Fruit fly (Drosophila melanogaster) whole organism, embryonic: ENCODE measurements around the gene Tim17a1.

ENCODE experiments used
- CG10979 ChIP-seq: fragments of 200-800 bp; sonication (Bioruptor generic); optimal IDR thresholded peaks from 2 replicates; lab custom pipeline; 2018; ENCODE audit warnings: missing biosample characterization, mild to moderate bottlenecking, missing genetic modification characterization, moderate library complexity
- CG13624 ChIP-seq: fragments of 200-800 bp; sonication (Bioruptor generic); optimal IDR thresholded peaks from 2 replicates; lab custom pipeline; 2016; ENCODE audit warnings: missing biosample characterization, missing genetic modification characterization
- CG13775 ChIP-seq: fragments of 200-800 bp; sonication (Bioruptor generic); optimal IDR thresholded peaks from 3 replicates; lab custom pipeline; 2017; ENCODE audit warnings: missing biosample characterization, mild to moderate bottlenecking, missing genetic modification characterization
- CG14710 ChIP-seq: fragments of 200-800 bp; sonication (Bioruptor generic); optimal IDR thresholded peaks from 3 replicates; lab custom pipeline; 2019; ENCODE audit warnings: missing biosample characterization, mild to moderate bottlenecking, missing genetic modification characterization, moderate library complexity
- CG17361 ChIP-seq: fragments of 200-800 bp; sonication (Bioruptor generic); IDR thresholded peaks from 3 replicates; pipeline ENCODE4 v1.3.6; 2022; ENCODE audit warnings: missing biosample characterization, missing genetic modification characterization
- CG18262 ChIP-seq: fragments of 200-800 bp; optimal IDR thresholded peaks from 3 replicates; lab custom pipeline; 2019; ENCODE audit warnings: missing biosample characterization, mild to moderate bottlenecking, missing genetic modification characterization, moderate library complexity
- CG2129 ChIP-seq: fragments of 200-800 bp; sonication (Bioruptor generic); IDR thresholded peaks from 2 replicates; pipeline ENCODE4 v1.3.6; 2022; ENCODE audit warnings: missing biosample characterization, missing genetic modification characterization; ENCODE audit not compliant: partially characterized antibody
- CG2202 ChIP-seq: fragments of 200-800 bp; sonication (Bioruptor generic); optimal IDR thresholded peaks from 2 replicates; lab custom pipeline; 2018; ENCODE audit warnings: missing biosample characterization, mild to moderate bottlenecking, missing genetic modification characterization
- CG34376 ChIP-seq: fragments of 200-800 bp; sonication (Bioruptor generic); optimal IDR thresholded peaks from 2 replicates; lab custom pipeline; 2018; ENCODE audit warnings: missing biosample characterization, mild to moderate bottlenecking, missing genetic modification characterization
- CG4328 ChIP-seq: fragments of 200-800 bp; sonication (Bioruptor generic); optimal IDR thresholded peaks from 3 replicates; lab custom pipeline; 2017; ENCODE audit warnings: missing biosample characterization, missing genetic modification reagents, missing genetic modification characterization
- CG6175 ChIP-seq: fragments of 200-800 bp; sonication (Bioruptor generic); IDR thresholded peaks from 3 replicates; pipeline ENCODE4 v1.3.6; 2022; ENCODE audit warnings: missing biosample characterization, missing genetic modification characterization
- CG8944 ChIP-seq: fragments of 200-800 bp; sonication (Bioruptor generic); optimal IDR thresholded peaks from 3 replicates; lab custom pipeline; 2016; ENCODE audit warnings: missing biosample characterization, missing genetic modification characterization
- CG9609 ChIP-seq: fragments of 200-800 bp; sonication (Bioruptor generic); optimal IDR thresholded peaks from 3 replicates; lab custom pipeline; 2016; ENCODE audit warnings: missing biosample characterization, missing genetic modification characterization
- D19A ChIP-seq: fragments of 200-800 bp; optimal IDR thresholded peaks from 3 replicates; lab custom pipeline; 2019; ENCODE audit warnings: missing biosample characterization, mild to moderate bottlenecking, missing genetic modification characterization, moderate library complexity
- Drgx ChIP-seq: fragments of 200-800 bp; sonication (Bioruptor generic); IDR thresholded peaks from 2 replicates; pipeline ENCODE4 v1.3.6; 2022; ENCODE audit warnings: missing biosample characterization, missing genetic modification characterization
- GATAe ChIP-seq: fragments of 200-800 bp; sonication (Bioruptor generic); conservative IDR thresholded peaks from 2 replicates; pipeline ENCODE4 v1.3.6; 2022; ENCODE audit warnings: missing biosample characterization, missing genetic modification characterization
- Hmr ChIP-seq: fragments of 200-800 bp; sonication (Bioruptor generic); optimal IDR thresholded peaks from 3 replicates; lab custom pipeline; 2017; ENCODE audit warnings: mild to moderate bottlenecking, missing biosample characterization, missing genetic modification reagents, missing genetic modification characterization
- Myb ChIP-seq: fragments of 200-800 bp; sonication (Bioruptor generic); optimal IDR thresholded peaks from 2 replicates; lab custom pipeline; 2016; ENCODE audit warnings: missing biosample characterization, missing genetic modification characterization
- NFAT ChIP-seq: fragments of 200-800 bp; sonication (Bioruptor generic); IDR thresholded peaks from 2 replicates; pipeline ENCODE4 v1.3.6; 2022; ENCODE audit warnings: missing biosample characterization, missing genetic modification characterization
- Neu2 ChIP-seq: fragments of 200-800 bp; sonication (Bioruptor generic); optimal IDR thresholded peaks from 3 replicates; lab custom pipeline; 2016; ENCODE audit warnings: missing biosample characterization, missing genetic modification characterization, borderline replicate concordance
- Oaz ChIP-seq: fragments of 200-800 bp; sonication (Bioruptor generic); IDR thresholded peaks from 2 replicates; pipeline ENCODE4 v1.3.6; 2022; ENCODE audit warnings: missing biosample characterization, missing genetic modification characterization
- Pdp1 ChIP-seq, 2 experiments: fragments of 200-800 bp; sonication (Bioruptor generic); optimal IDR thresholded peaks; 3 replicates each; lab custom pipeline; 2016; ENCODE audit warnings: missing biosample characterization in 2 of 2, missing genetic modification characterization in 2 of 2, mild to moderate bottlenecking in 1 of 2, moderate library complexity in 1 of 2
- Side ChIP-seq: fragments of 200-800 bp; sonication (Bioruptor generic); optimal IDR thresholded peaks from 2 replicates; lab custom pipeline; 2016; ENCODE audit warnings: missing biosample characterization, missing genetic modification characterization
- Vsx1 ChIP-seq: fragments of 200-800 bp; sonication (Bioruptor generic); optimal IDR thresholded peaks from 2 replicates; lab custom pipeline; 2017; ENCODE audit warnings: missing biosample characterization, mild to moderate bottlenecking, missing genetic modification characterization, missing genetic modification reagents
- ase ChIP-seq: fragments of 200-800 bp; sonication (Bioruptor generic); IDR thresholded peaks from 3 replicates; pipeline ENCODE4 v1.3.6; 2022; ENCODE audit warnings: missing biosample characterization, missing genetic modification characterization
- ato ChIP-seq: fragments of 200-800 bp; sonication (Bioruptor generic); IDR thresholded peaks from 2 replicates; pipeline ENCODE4 v1.3.6; 2022; ENCODE audit warnings: missing biosample characterization, missing genetic modification characterization; ENCODE audit not compliant: partially characterized antibody
- bbx ChIP-seq: fragments of 200-800 bp; sonication (Bioruptor generic); IDR thresholded peaks from 2 replicates; pipeline ENCODE4 v1.3.6; 2022; ENCODE audit warnings: missing biosample characterization, missing genetic modification characterization; ENCODE audit not compliant: partially characterized antibody
- bsh ChIP-seq, 2 experiments: fragments of 200-800 bp; sonication (Bioruptor generic); optimal IDR thresholded peaks; 2 replicates each; lab custom pipeline; 2017 to 2018; ENCODE audit warnings: mild to moderate bottlenecking in 2 of 2, missing biosample characterization in 2 of 2, missing genetic modification characterization in 2 of 2, moderate library complexity in 1 of 2
- cas ChIP-seq: fragments of 200-800 bp; sonication (Bioruptor generic); IDR thresholded peaks from 2 replicates; pipeline ENCODE4 v1.3.6; 2022; ENCODE audit warnings: missing biosample characterization, missing genetic modification characterization
- cg ChIP-seq: fragments of 200-800 bp; sonication (Bioruptor generic); optimal IDR thresholded peaks from 3 replicates; lab custom pipeline; 2019; ENCODE audit warnings: missing biosample characterization, mild to moderate bottlenecking, missing genetic modification characterization, moderate library complexity
- danr ChIP-seq: fragments of 200-800 bp; sonication (Bioruptor generic); IDR thresholded peaks from 2 replicates; pipeline ENCODE4 v1.3.6; 2022; ENCODE audit warnings: missing biosample characterization, missing genetic modification characterization
- ewg ChIP-seq: fragments of 200-800 bp; sonication (Bioruptor generic); optimal IDR thresholded peaks from 3 replicates; lab custom pipeline; 2017; ENCODE audit warnings: mild to moderate bottlenecking, missing biosample characterization, missing genetic modification reagents, missing genetic modification characterization
- exex ChIP-seq: fragments of 200-800 bp; sonication (Bioruptor generic); optimal IDR thresholded peaks from 4 replicates; lab custom pipeline; 2018; ENCODE audit warnings: missing biosample characterization, mild to moderate bottlenecking, missing genetic modification characterization, moderate library complexity
- ftz-f1 ChIP-seq: fragments of 200-800 bp; sonication (Bioruptor generic); optimal IDR thresholded peaks from 2 replicates; lab custom pipeline; 2016; ENCODE audit warnings: missing biosample characterization, missing genetic modification characterization
- lab ChIP-seq: fragments of 200-800 bp; sonication (Bioruptor generic); optimal IDR thresholded peaks from 3 replicates; lab custom pipeline; 2017; ENCODE audit warnings: missing biosample characterization, missing genetic modification characterization, mild to moderate bottlenecking, moderate library complexity, missing genetic modification reagents
- mirr ChIP-seq: fragments of 200-800 bp; sonication (Bioruptor generic); optimal IDR thresholded peaks from 3 replicates; lab custom pipeline; 2018; ENCODE audit warnings: missing biosample characterization, mild to moderate bottlenecking, missing genetic modification characterization
- nerfin-1 ChIP-seq: fragments of 200-800 bp; sonication (Bioruptor generic); optimal IDR thresholded peaks from 3 replicates; lab custom pipeline; 2019; ENCODE audit warnings: missing biosample characterization, mild to moderate bottlenecking, missing genetic modification characterization, moderate library complexity
- row ChIP-seq: fragments of 200-800 bp; sonication (Bioruptor generic); IDR thresholded peaks from 3 replicates; pipeline ENCODE4 v1.3.6; 2022; ENCODE audit warnings: missing biosample characterization, missing genetic modification characterization
- salm ChIP-seq: fragments of 200-800 bp; sonication (Bioruptor generic); optimal IDR thresholded peaks from 2 replicates; lab custom pipeline; 2018; ENCODE audit warnings: missing biosample characterization, mild to moderate bottlenecking, missing genetic modification characterization
- sens ChIP-seq: fragments of 200-800 bp; sonication (Bioruptor generic); peaks from one replicate; lab custom pipeline; 2016; ENCODE audit warnings: missing biosample characterization, missing genetic modification characterization
- sqz ChIP-seq: fragments of 200-800 bp; sonication (Bioruptor generic); optimal IDR thresholded peaks from 3 replicates; lab custom pipeline; 2018; ENCODE audit warnings: missing biosample characterization, mild to moderate bottlenecking, missing genetic modification characterization
- sug ChIP-seq: fragments of 200-800 bp; optimal IDR thresholded peaks from 2 replicates; lab custom pipeline; 2019; ENCODE audit warnings: missing biosample characterization, mild to moderate bottlenecking, missing genetic modification characterization, moderate library complexity
- tgo ChIP-seq: fragments of 200-800 bp; sonication (Bioruptor generic); IDR thresholded peaks from 3 replicates; pipeline ENCODE4 v1.3.6; 2022; ENCODE audit warnings: missing biosample characterization, missing genetic modification characterization
- wdn ChIP-seq: fragments of 200-800 bp; sonication (Bioruptor generic); IDR thresholded peaks from 2 replicates; pipeline ENCODE4 v1.3.6; 2022; ENCODE audit warnings: missing biosample characterization, missing genetic modification characterization

Gene Tim17a1

DNA sequence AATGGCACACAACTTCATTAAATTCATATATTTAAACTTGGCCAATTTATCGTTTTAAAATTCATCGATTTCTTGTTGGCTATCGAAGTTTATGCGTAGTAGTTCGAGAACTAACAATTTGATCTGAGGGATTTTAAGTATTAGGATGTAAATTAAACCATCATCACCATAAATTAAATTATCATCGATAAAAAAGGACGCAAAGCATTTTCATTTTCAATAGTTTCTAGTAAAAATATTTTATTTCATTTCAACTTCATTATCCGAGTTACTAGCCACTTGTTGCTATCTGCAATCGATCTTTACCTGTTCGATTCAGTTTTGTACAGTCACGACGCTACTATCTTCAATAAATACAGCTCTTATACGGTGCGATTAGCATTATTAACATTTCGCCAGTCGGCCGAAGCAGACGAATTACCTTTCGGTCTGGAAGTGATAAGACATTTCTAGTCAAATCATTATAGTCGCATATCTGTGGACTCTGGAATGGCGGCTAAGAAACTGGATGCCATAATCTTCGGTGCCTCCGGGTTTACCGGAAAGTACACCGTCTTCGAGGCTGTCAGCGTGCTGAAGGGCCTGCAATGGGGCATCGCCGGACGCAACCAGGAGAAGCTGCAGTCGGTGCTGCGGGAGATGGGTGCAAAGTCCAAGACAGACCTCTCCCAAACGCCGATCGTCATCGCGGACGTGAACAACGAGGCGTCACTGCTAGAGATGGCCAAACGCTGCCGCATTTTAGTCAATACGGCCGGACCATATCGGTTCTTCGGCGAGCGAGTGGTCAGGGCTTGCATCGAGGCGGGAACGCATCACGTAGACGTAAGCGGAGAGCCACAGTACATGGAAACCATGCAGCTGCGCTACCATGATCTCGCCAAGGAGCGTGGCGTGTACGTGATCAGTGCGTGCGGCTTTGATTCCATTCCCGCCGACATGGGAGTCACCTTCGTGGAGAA, 42.0 kb upstream of the Tim17a1 start, which contains the start of gene CG5167 (continued):
- TF ChIP-seq CG13624 (GFP tag; lab: Kevin White, UChicago) (no peak), CG17361 (GFP tag; lab: Robert Waterston, UW) (peak; percentile 38; the same call in 1 of the 3 replicates), sug (peak; percentile 36), sqz (peak; percentile 2), nerfin-1 (tag; lab: Kevin White, UChicago) (peak; percentile 7), bsh (GFP tag; optimal IDR thresholded peaks at IDR 0.05; lab: Kevin White, UChicago) (peak; percentile 28 to 82)

DNA sequence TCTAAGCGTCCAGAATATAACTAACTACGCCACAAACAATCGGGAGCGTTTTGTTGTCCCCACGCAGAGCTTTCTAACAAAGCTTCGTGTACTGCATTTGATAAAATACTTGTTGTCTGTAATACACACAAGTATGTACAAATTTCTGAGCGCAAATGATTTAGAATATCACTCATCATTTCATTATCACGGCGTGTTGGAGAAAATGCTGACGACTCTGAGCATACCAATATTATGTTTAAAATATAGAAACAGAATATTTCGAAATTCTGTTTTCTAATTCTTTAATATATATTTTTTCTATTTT, 41.4 kb upstream of the Tim17a1 start, which contains the start of gene Cyp9f2:
Gene Cyp9f2, minus strand, starts transcription at position 101 of the 307 bp plus-strand sequence.
- TF ChIP-seq bbx (GFP tag; lab: Robert Waterston, UW) (0 out of 2 replicates have a peak, but pooled peaks have one; percentile 8), Hmr (GFP tag; lab: Kevin White, UChicago) (no peak), wdn (GFP tag; lab: Robert Waterston, UW) (no peak)

DNA sequence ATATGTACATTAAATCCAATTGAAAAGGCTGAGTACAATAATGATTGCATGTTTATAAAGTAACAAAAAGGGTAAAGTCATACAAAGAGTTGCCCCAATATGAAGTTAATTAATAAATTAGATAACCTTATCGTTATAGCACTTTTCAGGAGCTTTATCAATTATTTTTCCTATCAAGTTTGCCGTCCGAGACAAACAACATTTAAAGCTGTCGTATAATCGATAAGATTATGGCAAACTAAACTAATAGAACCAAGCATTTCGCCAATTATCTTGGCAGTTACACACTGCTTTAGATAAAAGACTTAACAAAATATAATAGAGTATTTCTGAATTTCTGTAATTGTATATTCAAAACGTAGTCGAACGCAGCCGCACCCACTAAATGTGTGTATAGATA, 40.7 kb upstream of the Tim17a1 start:
- TF ChIP-seq tgo (no peak), CG9609 (no peak), salm (peak; percentile 2), CG6175 (GFP tag; lab: Robert Waterston, UW) (no peak), sens (GFP tag; lab: Kevin White, UChicago) (peak; percentile 49), CG10979 (tag; lab: Kevin White, UChicago) (no peak), cas (no peak), mirr (GFP tag; lab: Kevin White, UChicago) (peak; percentile 91), D19A (tag; lab: Kevin White, UChicago) (peak; percentile 3), Neu2 (no peak), CG34376 (GFP tag; lab: Kevin White, UChicago) (peak; percentile 54), Vsx1 (GFP tag; lab: Kevin White, UChicago) (peak; percentile 48), danr (GFP tag; lab: Robert Waterston, UW) (no peak), exex (tag; lab: Kevin White, UChicago) (peak; percentile 92)
- TF ChIP-seq, all 482 proteins: peak for 7

DNA sequence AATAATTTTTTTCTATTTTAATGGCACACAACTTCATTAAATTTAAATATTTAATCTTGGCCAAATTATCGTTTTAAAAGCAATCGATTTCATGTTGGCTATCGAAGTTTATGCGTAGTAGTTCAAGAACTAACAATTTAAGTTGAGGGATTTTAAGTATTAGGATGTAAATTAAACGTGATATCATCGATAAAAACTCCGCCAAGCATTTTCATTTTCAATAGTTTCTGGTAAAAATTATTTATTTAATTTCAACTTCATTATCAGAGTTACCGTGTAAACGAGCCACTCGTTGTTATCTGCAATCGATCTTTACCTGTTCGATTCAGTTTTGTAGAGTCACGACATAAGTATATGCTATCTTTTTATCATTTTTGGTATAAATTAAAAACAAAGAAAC, 38.5 kb upstream of the Tim17a1 start:
- peak; percentile 97 for TF ChIP-seq CG2202 (tag; lab: Kevin White, UChicago)
- peak; percentile 92 for TF ChIP-seq Side (GFP tag; lab: Kevin White, UChicago)
- TF ChIP-seq ato (GFP tag; lab: Robert Waterston, UW): no peak
- TF ChIP-seq row (GFP tag; lab: Robert Waterston, UW): peak; percentile 98
- TF ChIP-seq nerfin-1 (tag; lab: Kevin White, UChicago): peak; percentile 98
- TF ChIP-seq Myb (GFP tag; lab: Kevin White, UChicago): peak; percentile 70
- TF ChIP-seq CG14710 (tag; lab: Kevin White, UChicago): peak; percentile 98
- peak; percentile 97 for TF ChIP-seq CG4328
- peak; percentile 99 for TF ChIP-seq CG18262 (tag; lab: Kevin White, UChicago)
- peak; percentile 92 for TF ChIP-seq Oaz (GFP tag; lab: Robert Waterston, UW)
- TF ChIP-seq CG2129 (GFP tag; lab: Robert Waterston, UW): no peak
- TF ChIP-seq ftz-f1 (GFP tag; lab: Kevin White, UChicago): peak; percentile 45
- TF ChIP-seq NFAT (GFP tag; lab: Robert Waterston, UW): peak; percentile 92
- peak; percentile 72; the same call in 1 of the 2 replicates for TF ChIP-seq GATAe
- peak; percentile 90 for TF ChIP-seq ewg
- TF ChIP-seq CG8944: peak; percentile 87
- peak; percentile 94 for TF ChIP-seq ase (GFP tag; lab: Robert Waterston, UW)
- no peak for TF ChIP-seq cg (GFP tag; lab: Kevin White, UChicago)
- peak; percentile 94 to 96 for TF ChIP-seq Pdp1 (GFP tag; optimal IDR thresholded peaks at IDR 0.05; lab: Kevin White, UChicago)
- TF ChIP-seq lab: peak; percentile 98
- peak; percentile 93 for TF ChIP-seq Drgx (GFP tag; lab: Robert Waterston, UW)
- TF ChIP-seq CG13775: peak; percentile 96
